Worm (Caenorhabditis elegans) whole organism, L4 larva: Measurements from ENCODE around the gene eelo-2.

ENCODE experiments used
- D1046.2 ChIP-seq: fragments of 200-800 bp; sonication (Bioruptor generic); IDR thresholded peaks from 2 replicates; pipeline ENCODE4 v1.3.6; 2022; ENCODE audit warnings: missing genetic modification characterization, missing compliant biosample characterization
- F10B5.3 ChIP-seq: sonication (generic microtip); optimal IDR thresholded peaks from 2 replicates; lab custom pipeline; 2016; ENCODE audit warnings: mild to moderate bottlenecking, missing genetic modification characterization, missing compliant biosample characterization
- F26F4.8 ChIP-seq: fragments of 200-800 bp; sonication (Bioruptor generic); conservative IDR thresholded peaks from 2 replicates; pipeline ENCODE4 v1.3.6; 2022; ENCODE audit warnings: missing genetic modification characterization, missing compliant biosample characterization
- Y75B8A.6 ChIP-seq: fragments of 200-800 bp; sonication (Bioruptor generic); IDR thresholded peaks from 2 replicates; pipeline ENCODE4 v1.3.6; 2022; ENCODE audit warnings: missing genetic modification reagents, missing genetic modification characterization, missing compliant biosample characterization
- ZK546.5 ChIP-seq, 2 experiments: sonication (generic microtip); optimal IDR thresholded peaks; 2 replicates each; lab custom pipeline; 2017; ENCODE audit warnings: missing biosample characterization in 2 of 2, missing genetic modification characterization in 2 of 2
- aly-2 ChIP-seq: sonication (generic microtip); optimal IDR thresholded peaks from 2 replicates; lab custom pipeline; 2018; ENCODE audit warnings: missing biosample characterization, missing genetic modification characterization
- ama-1 ChIP-seq: fragments of 150-350 bp; optimal IDR thresholded peaks from 2 replicates; lab custom pipeline; 2014; ENCODE audit warnings: inconsistent platforms, mixed read lengths
- arid-1 ChIP-seq: fragments of 200-800 bp; sonication (Bioruptor generic); conservative IDR thresholded peaks from 2 replicates; pipeline ENCODE4 v1.3.6; 2022; ENCODE audit warnings: missing genetic modification reagents, missing genetic modification characterization, missing compliant biosample characterization
- attf-4 ChIP-seq: sonication (generic microtip); optimal IDR thresholded peaks from 3 replicates; lab custom pipeline; 2017; ENCODE audit warnings: missing biosample characterization, missing genetic modification characterization
- ceh-82 ChIP-seq: sonication (generic microtip); optimal IDR thresholded peaks from 2 replicates; lab custom pipeline; 2017; ENCODE audit warnings: missing biosample characterization, missing genetic modification characterization
- cey-2 ChIP-seq: sonication (generic microtip); optimal IDR thresholded peaks from 3 replicates; lab custom pipeline; 2017; ENCODE audit warnings: missing genetic modification characterization, mild to moderate bottlenecking, missing compliant biosample characterization, antibody characterized with exemption, borderline replicate concordance; ENCODE audit not compliant: insufficient read depth
- daf-8 ChIP-seq: fragments of 200-800 bp; sonication (Bioruptor generic); IDR thresholded peaks from 2 replicates; pipeline ENCODE4 v1.3.6; 2022; ENCODE audit warnings: missing genetic modification characterization, missing compliant biosample characterization
- dmd-6 ChIP-seq: fragments of 200-800 bp; sonication (Bioruptor generic); IDR thresholded peaks from 2 replicates; pipeline ENCODE4 v1.3.6; 2022; ENCODE audit warnings: missing genetic modification reagents, missing genetic modification characterization, missing compliant biosample characterization
- dmd-9 ChIP-seq: fragments of 200-800 bp; sonication (Bioruptor generic); IDR thresholded peaks from 2 replicates; pipeline ENCODE4 v1.3.6; 2022; ENCODE audit warnings: missing genetic modification reagents, missing genetic modification characterization, missing compliant biosample characterization
- dve-1 ChIP-seq: sonication (generic microtip); optimal IDR thresholded peaks from 2 replicates; lab custom pipeline; 2017; ENCODE audit warnings: antibody characterized with exemption, mild to moderate bottlenecking, missing genetic modification characterization, missing compliant biosample characterization; ENCODE audit not compliant: insufficient read depth
- egl-43 ChIP-seq: fragments of 200-800 bp; sonication (Bioruptor generic); IDR thresholded peaks from 2 replicates; pipeline ENCODE4 v1.3.6; 2022; ENCODE audit warnings: missing genetic modification reagents, missing genetic modification characterization, missing compliant biosample characterization
- hif-1 ChIP-seq, 2 experiments: sonication (generic microtip); optimal IDR thresholded peaks; 2 replicates each; lab custom pipeline; 2016 to 2017; ENCODE audit warnings: missing compliant biosample characterization in 2 of 2, missing genetic modification characterization in 2 of 2, missing genetic modification reagents in 2 of 2, missing genotype in 2 of 2, mild to moderate bottlenecking in 1 of 2
- hlh-30 ChIP-seq: sonication (generic microtip); optimal IDR thresholded peaks from 2 replicates; lab custom pipeline; 2017; ENCODE audit warnings: antibody characterized with exemption, mild to moderate bottlenecking, missing genetic modification characterization, missing compliant biosample characterization; ENCODE audit not compliant: insufficient read depth
- jun-1 ChIP-seq: fragments of 150-350 bp; optimal IDR thresholded peaks from 2 replicates; lab custom pipeline; 2014; ENCODE audit warnings: missing biosample characterization, missing genetic modification reagents, missing genetic modification characterization
- lim-7 ChIP-seq: fragments of 200-800 bp; sonication (Bioruptor generic); IDR thresholded peaks from 2 replicates; pipeline ENCODE4 v1.3.6; 2022; ENCODE audit warnings: missing genetic modification characterization, missing compliant biosample characterization
- lin-1 ChIP-seq: fragments of 200-800 bp; sonication (Bioruptor generic); IDR thresholded peaks from 2 replicates; pipeline ENCODE4 v1.3.6; 2022; ENCODE audit warnings: missing genetic modification reagents, missing genetic modification characterization, missing compliant biosample characterization
- lin-29 ChIP-seq: fragments of 200-800 bp; sonication (Bioruptor generic); IDR thresholded peaks from 2 replicates; pipeline ENCODE4 v1.3.6; 2022; ENCODE audit warnings: missing genetic modification reagents, missing genetic modification characterization, missing compliant biosample characterization
- lin-38 ChIP-seq: fragments of 200-800 bp; sonication (Bioruptor generic); IDR thresholded peaks from 2 replicates; pipeline ENCODE4 v1.3.6; 2022; ENCODE audit warnings: missing genetic modification reagents, missing genetic modification characterization, missing compliant biosample characterization
- lin-39 ChIP-seq: fragments of 150-350 bp; optimal IDR thresholded peaks from 2 replicates; lab custom pipeline; 2014; ENCODE audit warnings: missing biosample characterization, missing genetic modification reagents, missing genetic modification characterization
- lir-3 ChIP-seq: sonication (generic microtip); optimal IDR thresholded peaks from 2 replicates; lab custom pipeline; 2016; ENCODE audit warnings: mild to moderate bottlenecking, missing genetic modification characterization, missing compliant biosample characterization
- lsy-2 ChIP-seq, 2 experiments: fragments of 150-350 bp in 1 of 2; sonication (generic microtip) in 1 of 2; optimal IDR thresholded peaks; 2 replicates each; lab custom pipeline; 2014 to 2017; ENCODE audit warnings: missing biosample characterization in 2 of 2, missing genetic modification characterization in 2 of 2
- madf-5 ChIP-seq, 2 experiments: fragments of 200-800 bp; sonication (Bioruptor generic); IDR thresholded peaks; 2 replicates each; pipeline ENCODE4 v1.3.6; 2022; ENCODE audit warnings: missing compliant biosample characterization in 2 of 2, missing genetic modification characterization in 2 of 2
- madf-9 ChIP-seq: fragments of 200-800 bp; sonication (Bioruptor generic); conservative IDR thresholded peaks from 2 replicates; pipeline ENCODE4 v1.3.6; 2022; ENCODE audit warnings: missing genetic modification reagents, missing genetic modification characterization, missing compliant biosample characterization
- mdl-1 ChIP-seq, 2 experiments: fragments of 150-350 bp in 1 of 2; sonication (generic microtip) in 1 of 2; optimal IDR thresholded peaks; 2 replicates each; lab custom pipeline; 2014 to 2017; ENCODE audit warnings: missing biosample characterization in 2 of 2, missing genetic modification characterization in 2 of 2
- mep-1 ChIP-seq: fragments of 150-350 bp; sonication (generic microtip); optimal IDR thresholded peaks from 3 replicates; lab custom pipeline; 2014; ENCODE audit warnings: missing biosample characterization, missing genetic modification characterization
- mes-2 ChIP-seq: sonication (generic microtip); optimal IDR thresholded peaks from 2 replicates; lab custom pipeline; 2016; ENCODE audit warnings: missing genotype, mild to moderate bottlenecking, missing genetic modification characterization, missing compliant biosample characterization; ENCODE audit not compliant: poor library complexity, severe bottlenecking
- mxl-2 ChIP-seq: fragments of 200-800 bp; sonication (Bioruptor generic); conservative IDR thresholded peaks from 2 replicates; pipeline ENCODE4 v1.3.6; 2022; ENCODE audit warnings: missing genetic modification reagents, missing genetic modification characterization, missing compliant biosample characterization
- mxl-3 ChIP-seq: fragments of 200-800 bp; sonication (Bioruptor generic); optimal IDR thresholded peaks from 2 replicates; lab custom pipeline; 2018; ENCODE audit warnings: mild to moderate bottlenecking, missing genetic modification characterization, missing compliant biosample characterization
- nhr-10 ChIP-seq: fragments of 150-350 bp; optimal IDR thresholded peaks from 2 replicates; lab custom pipeline; 2014; ENCODE audit warnings: missing biosample characterization, missing genetic modification characterization
- nhr-102 ChIP-seq: sonication (generic microtip); optimal IDR thresholded peaks from 2 replicates; lab custom pipeline; 2016; ENCODE audit warnings: mild to moderate bottlenecking, missing genetic modification characterization, moderate library complexity, missing compliant biosample characterization
- nhr-25 ChIP-seq: sonication (generic microtip); optimal IDR thresholded peaks from 2 replicates; lab custom pipeline; 2017; ENCODE audit warnings: missing genetic modification characterization, mild to moderate bottlenecking, missing compliant biosample characterization, antibody characterized with exemption, moderate library complexity, borderline replicate concordance; ENCODE audit not compliant: insufficient read depth
- nhr-42 ChIP-seq: fragments of 200-800 bp; sonication (Bioruptor generic); IDR thresholded peaks from 2 replicates; pipeline ENCODE4 v1.3.6; 2022; ENCODE audit warnings: missing genetic modification characterization, missing compliant biosample characterization
- nhr-77 ChIP-seq: fragments of 150-350 bp; optimal IDR thresholded peaks from 2 replicates; lab custom pipeline; 2014; ENCODE audit warnings: missing biosample characterization, missing genetic modification characterization
- php-3 ChIP-seq: fragments of 200-800 bp; sonication (Bioruptor generic); IDR thresholded peaks from 2 replicates; pipeline ENCODE4 v1.3.6; 2022; ENCODE audit warnings: missing genetic modification reagents, missing genetic modification characterization, missing compliant biosample characterization
- saeg-2 ChIP-seq: fragments of 200-800 bp; sonication (Bioruptor generic); IDR thresholded peaks from 2 replicates; pipeline ENCODE4 v1.3.6; 2022; ENCODE audit warnings: missing genetic modification reagents, missing genetic modification characterization, missing compliant biosample characterization
- sdz-12 ChIP-seq: fragments of 200-800 bp; sonication (Bioruptor generic); optimal IDR thresholded peaks from 2 replicates; lab custom pipeline; 2018; ENCODE audit warnings: mild to moderate bottlenecking, missing genetic modification characterization, missing compliant biosample characterization
- set-16 ChIP-seq: fragments of 200-800 bp; sonication (Bioruptor generic); IDR thresholded peaks from 2 replicates; pipeline ENCODE4 v1.3.6; 2022; ENCODE audit warnings: missing genetic modification reagents, missing genetic modification characterization, missing compliant biosample characterization
- snpc-1.2 ChIP-seq: fragments of 200-800 bp; sonication (Bioruptor generic); IDR thresholded peaks from 2 replicates; pipeline ENCODE4 v1.3.6; 2022; ENCODE audit warnings: missing genetic modification reagents, missing genetic modification characterization, missing compliant biosample characterization
- spr-1 ChIP-seq: sonication (generic microtip); optimal IDR thresholded peaks from 2 replicates; lab custom pipeline; 2016; ENCODE audit warnings: mild to moderate bottlenecking, missing genetic modification characterization, missing compliant biosample characterization
- tag-97 ChIP-seq: fragments of 200-800 bp; sonication (Bioruptor generic); IDR thresholded peaks from 2 replicates; pipeline ENCODE4 v1.3.6; 2022; ENCODE audit warnings: missing genetic modification characterization, missing compliant biosample characterization
- unc-39 ChIP-seq: sonication (generic microtip); optimal IDR thresholded peaks from 2 replicates; lab custom pipeline; 2017; ENCODE audit warnings: missing biosample characterization, missing genetic modification characterization
- vab-7 ChIP-seq: fragments of 200-800 bp; sonication (Bioruptor generic); IDR thresholded peaks from 2 replicates; pipeline ENCODE4 v1.3.6; 2022; ENCODE audit warnings: missing genetic modification reagents, missing genetic modification characterization, missing compliant biosample characterization
- zag-1 ChIP-seq: fragments of 150-350 bp; optimal IDR thresholded peaks from 2 replicates; lab custom pipeline; 2014; ENCODE audit warnings: missing biosample characterization, missing genetic modification characterization
- zfp-2 ChIP-seq: sonication (generic microtip); optimal IDR thresholded peaks from 2 replicates; lab custom pipeline; 2016; ENCODE audit warnings: mild to moderate bottlenecking, missing genetic modification characterization, missing compliant biosample characterization
- zip-2 ChIP-seq: fragments of 150-350 bp; optimal IDR thresholded peaks from 2 replicates; lab custom pipeline; 2014; ENCODE audit warnings: missing biosample characterization, missing genetic modification characterization

The eelo-2 gene

ce11 chrIV:17278363-17278762, 28.4 kb downstream of the eelo-2 start (continued):
- TF ChIP-seq cey-2 (tag; lab: Kevin White, UChicago) (no peak), zfp-2 (peak; percentile 86), egl-43 (GFP tag; lab: Robert Waterston, UW) (peak; percentile 94), snpc-1.2 (peak; percentile 89), vab-7 (GFP tag; lab: Robert Waterston, UW) (peak; percentile 92), dmd-9 (peak; percentile 92), zip-2 (tag; lab: Kevin White, UChicago) (peak; percentile 88), lin-1 (GFP tag; lab: Robert Waterston, UW) (peak; percentile 60; the same call in 1 of the 2 replicates), php-3 (GFP tag; lab: Robert Waterston, UW) (peak; percentile 55), tag-97 (no peak), hlh-30 (tag; lab: Kevin White, UChicago) (peak; percentile 85), lim-7 (no peak), sdz-12 (GFP tag; lab: Kevin White, UChicago) (peak; percentile 96), saeg-2 (GFP tag; lab: Robert Waterston, UW) (peak; percentile 88), dve-1 (tag; lab: Kevin White, UChicago) (peak; percentile 98), aly-2 (tag; lab: Kevin White, UChicago) (no peak), ZK546.5 (tag; optimal IDR thresholded peaks at IDR 0.05; lab: Kevin White, UChicago) (peak in 1 of 2 experiments; percentile 66), ceh-82 (tag; lab: Kevin White, UChicago) (no peak), nhr-102 (peak; percentile 86), spr-1 (tag; lab: Kevin White, UChicago) (peak; percentile 92), arid-1 (GFP tag; lab: Robert Waterston, UW) (peak; percentile 75), mdl-1 (tag; optimal IDR thresholded peaks at IDR 0.05; lab: Kevin White, UChicago) (peak; percentile 47 to 79), hif-1 (tag; optimal IDR thresholded peaks at IDR 0.05; lab: Kevin White, UChicago) (peak; percentile 70 to 97), mxl-3 (GFP tag; lab: Kevin White, UChicago) (peak; percentile 32), D1046.2 (GFP tag; lab: Robert Waterston, UW) (peak; percentile 95), mxl-2 (peak; percentile 64; the same call in 1 of the 2 replicates), lin-38 (GFP tag; lab: Robert Waterston, UW) (peak; percentile 90), Y75B8A.6 (GFP tag; lab: Robert Waterston, UW) (peak; percentile 89), nhr-77 (tag; lab: Kevin White, UChicago) (peak; percentile 98), lin-39 (peak; percentile 58), attf-4 (tag; lab: Kevin White, UChicago) (no peak), nhr-25 (tag; lab: Kevin White, UChicago) (peak; percentile 96), nhr-42 (peak; percentile 90), lin-29 (peak; percentile 87), F10B5.3 (tag; lab: Kevin White, UChicago) (peak; percentile 78), lsy-2 (tag; optimal IDR thresholded peaks at IDR 0.05; lab: Kevin White, UChicago) (peak; percentile 91 to 95), zag-1 (tag; lab: Kevin White, UChicago) (peak; percentile 79), set-16 (GFP tag; lab: Robert Waterston, UW) (peak; percentile 65), daf-8 (GFP tag; lab: Robert Waterston, UW) (0 out of 2 replicates have a peak, but pooled peaks have one; percentile 46), mep-1 (peak; percentile 99), nhr-10 (tag; lab: Kevin White, UChicago) (peak; percentile 88), jun-1 (peak; percentile 91), mes-2 (peak; percentile 89), madf-9 (GFP tag; lab: Robert Waterston, UW) (peak; percentile 88), lir-3 (tag; lab: Kevin White, UChicago) (no peak), unc-39 (tag; lab: Kevin White, UChicago) (no peak), F26F4.8 (GFP tag; lab: Robert Waterston, UW) (no peak), dmd-6 (GFP tag; lab: Robert Waterston, UW) (peak; percentile 97), ama-1 (no peak), madf-5 (GFP tag; IDR thresholded peaks at IDR 0.05; lab: Robert Waterston, UW) (peak; percentile 12 to 82; a peak in 2 of 4 replicates)
